Worm (Caenorhabditis elegans) whole organism, dauer: ENCODE results near the gene srx-125.

Experiments used
- unc-62 ChIP-seq: sonication (generic microtip); optimal IDR thresholded peaks from 2 replicates; lab custom pipeline; 2017; ENCODE audit warnings: missing biosample characterization, missing genetic modification reagents, missing genetic modification characterization

Gene srx-125

ce11 chrV:13367024-13367423 is at the start of gene srx-125:
Gene srx-125 (plus strand): TSS chrV:13367324.
- no peak for TF ChIP-seq unc-62 (GFP tag; lab: Kevin White, UChicago)

- TF ChIP-seq unc-62 (GFP tag; lab: Kevin White, UChicago): no peak
These were observed 49.1 kb upstream of the srx-125 start, which contains the start of the genes col-161 and srh-18 for ce11 chrV:13317911-13318502. Gene col-161 (minus strand): TSS chrV:13318011. Gene srh-18 (plus strand): TSS chrV:13318452.

ce11 chrV:13320676-13321075 is 46.4 kb upstream of the srx-125 start, which contains the start of gene srh-15:
Gene srh-15 (plus strand): TSS chrV:13320976.
- TF ChIP-seq unc-62 (GFP tag; lab: Kevin White, UChicago): no peak

DNA sequence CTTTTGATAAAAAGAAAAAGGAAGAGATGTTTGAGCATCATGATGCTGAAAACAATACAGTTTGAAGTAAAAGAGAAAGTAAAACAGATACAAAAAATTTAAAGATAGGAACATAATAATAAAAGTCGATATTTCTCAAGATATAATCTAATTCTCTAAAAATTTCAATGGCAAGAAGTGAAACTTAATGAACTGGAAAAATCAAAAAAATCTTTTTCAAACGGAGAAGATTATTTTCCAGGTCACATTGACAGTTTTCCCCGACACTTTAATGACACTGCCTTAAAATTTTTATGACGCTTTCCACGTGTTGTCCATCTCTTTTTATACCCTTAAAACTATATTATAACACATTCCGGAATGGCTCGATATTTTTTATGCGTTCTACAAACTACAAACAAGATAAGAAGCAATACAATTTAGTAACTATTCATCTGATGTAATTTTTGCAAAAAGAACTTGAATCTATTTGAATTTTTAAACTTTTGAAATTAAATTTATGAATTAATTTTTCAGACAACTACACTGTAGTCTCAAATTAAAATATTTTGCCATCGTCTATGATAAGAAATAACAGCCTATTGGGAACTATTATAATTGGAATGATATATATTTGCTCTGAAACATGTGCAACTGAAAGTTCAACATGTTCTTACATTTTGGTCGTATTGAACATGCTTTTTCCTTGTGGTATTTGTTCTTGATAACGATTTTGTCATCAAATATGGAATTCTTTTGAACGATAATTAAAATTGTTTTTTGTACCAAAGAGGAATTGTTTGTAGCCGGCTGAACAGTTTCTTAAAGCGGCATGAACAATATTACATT is 42.0 kb upstream of the srx-125 start, which contains the start of gene C50B6.7:
C50B6.7 (minus strand) TSS at position 51 of the 828 bp plus-strand sequence.
- TF ChIP-seq unc-62 (GFP tag; lab: Kevin White, UChicago): no peak

DNA sequence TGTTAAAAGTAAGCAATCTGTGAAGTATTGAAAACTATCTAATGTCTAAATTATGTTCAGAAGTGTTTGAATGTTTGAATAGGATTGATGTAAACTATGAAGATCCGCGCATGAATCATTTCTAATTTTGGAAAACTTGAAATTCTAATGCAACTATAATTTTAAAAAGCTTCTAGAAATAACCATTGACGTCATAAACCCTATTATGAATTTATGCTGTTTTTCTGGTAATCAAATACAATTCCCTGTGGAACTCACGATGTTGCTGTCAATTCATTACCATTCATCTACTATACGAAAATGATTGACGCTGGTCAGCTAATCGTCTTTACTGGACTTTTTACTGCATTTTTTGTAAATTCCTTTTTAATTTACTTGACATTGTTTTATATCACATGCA is 39.7 kb upstream of the srx-125 start, which contains the start of gene str-37:
str-37 (plus strand) TSS at position 301 of the 400 bp plus-strand sequence.
- no peak for TF ChIP-seq unc-62 (GFP tag; lab: Kevin White, UChicago)

ce11 chrV:13330919-13331318 is 36.2 kb upstream of the srx-125 start, which contains the start of gene nhr-129:
Gene nhr-129 (minus strand): TSS chrV:13331019.
- no peak for TF ChIP-seq unc-62 (GFP tag; lab: Kevin White, UChicago)

- TF ChIP-seq unc-62 (GFP tag; lab: Kevin White, UChicago): no peak
These were observed 33.5 kb upstream of the srx-125 start, which contains the start of gene nhr-168 for ce11 chrV:13333386-13334180. Gene nhr-168 (minus strand): TSS chrV:13333871.

DNA sequence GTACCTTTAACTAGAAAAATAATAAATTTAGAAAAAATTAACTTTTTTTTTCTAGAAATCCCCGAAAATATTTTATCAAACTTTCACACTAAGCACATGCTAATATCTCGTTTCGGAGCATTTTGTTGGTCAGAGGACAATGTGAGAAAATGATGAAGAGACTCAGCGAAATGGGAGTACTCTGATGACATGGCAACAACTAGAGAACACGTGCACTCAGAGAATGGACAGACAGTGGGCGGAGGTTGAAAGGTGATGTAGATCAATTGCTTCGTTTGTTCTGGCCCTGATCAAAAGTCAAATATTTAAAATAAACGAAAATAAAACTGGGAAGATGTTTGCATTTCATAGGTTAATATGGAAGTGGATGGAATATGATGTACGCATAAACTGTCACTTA is 32.7 kb upstream of the srx-125 start:
- no peak for TF ChIP-seq unc-62 (GFP tag; lab: Kevin White, UChicago)

- TF ChIP-seq unc-62 (GFP tag; lab: Kevin White, UChicago): no peak
These were observed 31.2 kb upstream of the srx-125 start, which contains the start of gene C50B6.9 for ce11 chrV:13335883-13336419. Gene C50B6.9 (plus strand): TSS chrV:13336369.

DNA sequence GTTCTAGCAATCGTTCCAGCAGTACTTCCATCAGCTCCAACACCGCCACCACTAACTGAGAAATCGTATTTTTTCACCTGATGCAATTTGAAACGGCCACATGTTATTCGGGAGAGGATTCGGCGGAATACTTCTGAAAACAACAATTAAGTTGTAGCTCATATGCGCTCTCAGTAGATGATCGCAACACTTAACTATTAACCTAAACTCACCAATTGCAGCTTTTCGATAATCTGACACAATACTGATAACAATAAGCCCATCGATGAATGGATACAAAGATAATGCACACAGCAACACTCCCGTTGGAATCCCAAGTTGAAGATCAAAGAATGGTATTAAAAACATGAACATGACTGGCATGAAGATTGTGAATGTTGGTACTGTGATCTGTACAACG is 29.1 kb upstream of the srx-125 start:
- no peak for TF ChIP-seq unc-62 (GFP tag; lab: Kevin White, UChicago)

DNA sequence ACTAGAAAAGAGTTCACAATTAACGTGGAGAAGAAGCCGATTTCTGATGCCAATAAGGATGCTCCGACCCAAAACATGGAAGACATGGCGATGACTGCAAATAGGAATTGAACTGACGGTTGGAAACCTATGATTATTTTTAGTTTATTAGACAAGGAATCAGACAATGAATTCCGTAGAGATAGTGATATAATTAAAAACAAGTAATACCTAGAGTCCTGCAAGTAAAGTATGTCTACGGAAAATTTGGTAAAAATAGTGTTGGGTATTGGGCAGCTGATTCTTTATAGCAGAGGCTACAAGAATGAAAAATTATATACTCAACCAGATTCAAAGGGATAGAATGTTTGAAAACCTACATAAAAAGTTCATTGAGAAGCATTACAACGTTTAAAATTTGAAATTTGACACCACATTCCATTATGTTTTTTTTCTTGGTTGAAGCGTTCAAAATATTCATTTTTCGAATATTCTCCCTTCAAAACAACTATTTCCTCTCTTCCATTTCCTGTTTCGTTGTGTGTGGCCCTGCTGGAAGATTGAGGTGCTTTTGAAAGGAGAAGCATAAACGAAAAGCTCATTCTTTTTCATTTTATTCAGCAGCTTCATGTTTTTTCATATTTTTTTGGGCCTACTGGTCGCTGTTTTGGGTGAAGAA is 27.4 kb upstream of the srx-125 start, which contains the start of the genes str-4 and lgc-48:
str-4 (minus strand) TSS at position 101 of the 658 bp plus-strand sequence.
lgc-48 (plus strand) TSS at position 608 of the 658 bp plus-strand sequence.
- TF ChIP-seq unc-62 (GFP tag; lab: Kevin White, UChicago): no peak

DNA sequence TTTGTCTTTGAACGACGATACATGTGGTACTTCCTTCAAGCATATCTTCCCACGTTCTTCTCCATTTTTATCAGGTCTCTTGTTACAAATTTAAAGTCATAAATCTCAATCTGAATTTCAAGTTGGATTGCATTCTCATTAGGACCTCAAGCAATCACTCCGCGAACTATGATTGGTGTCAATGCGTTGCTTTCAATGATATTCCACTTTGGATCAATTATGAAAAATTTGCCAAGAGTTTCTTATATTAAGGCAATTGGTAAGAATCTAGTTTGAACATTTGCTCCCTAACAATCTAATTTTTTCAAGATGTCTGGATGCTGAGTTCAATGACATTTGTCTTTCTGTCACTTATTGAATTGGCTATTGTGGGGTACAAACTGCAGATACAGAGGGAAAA is 24.9 kb upstream of the srx-125 start:
- no peak for TF ChIP-seq unc-62 (GFP tag; lab: Kevin White, UChicago)

ce11 chrV:13345867-13346328 is 21.2 kb upstream of the srx-125 start, which contains the start of gene twk-43:
Gene twk-43 (plus strand): TSS chrV:13346278.
- no peak for TF ChIP-seq unc-62 (GFP tag; lab: Kevin White, UChicago)

DNA sequence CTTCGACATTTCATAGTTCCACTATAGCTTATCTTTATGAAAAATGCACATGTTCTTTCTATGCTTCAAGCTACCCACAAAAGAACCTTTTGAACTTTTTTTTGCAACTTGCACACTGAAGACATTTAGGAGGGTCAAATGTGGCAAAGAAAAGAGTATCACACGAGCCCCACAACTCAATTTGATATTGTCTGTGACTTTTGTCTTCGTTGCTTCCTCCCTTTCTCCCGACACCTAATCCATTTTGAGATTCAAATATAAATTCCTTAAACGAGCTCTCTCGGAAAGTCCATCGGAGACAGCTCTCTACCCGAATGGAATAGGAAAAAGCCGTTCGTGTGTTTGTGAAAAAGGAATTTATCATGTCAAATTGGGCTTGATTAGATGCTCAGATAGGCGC is 16.8 kb upstream of the srx-125 start:
- TF ChIP-seq unc-62 (GFP tag; lab: Kevin White, UChicago): no peak
